Fruit fly (Drosophila melanogaster): ENCODE measurements around the gene CG8219.

Gene CG8219

dm6 chr3L:6220187-6220586 is 19.9 kb downstream of the CG8219 start, which contains the start of gene CG33946 (continued):
- TF ChIP-seq CG6683 (GFP tag; optimal IDR thresholded peaks at IDR 0.05) (no peak), insv (GFP tag; optimal IDR thresholded peaks at IDR 0.05) (no peak), CG11695 (GFP tag; IDR thresholded peaks at IDR 0.05) (0 out of 3 replicates have a peak, but pooled peaks have one; percentile 36), CG7357 (GFP tag; IDR thresholded peaks at IDR 0.05) (no peak), ftz-f1 (GFP tag; optimal IDR thresholded peaks at IDR 0.05) (no peak), scrt (GFP tag; optimal IDR thresholded peaks at IDR 0.05) (no peak), jing (GFP tag; optimal IDR thresholded peaks at IDR 0.05) (peak; percentile 1), Gug (GFP tag; IDR thresholded peaks at IDR 0.05) (peak; percentile 24; the same call in 1 of the 4 replicates), Adf1 (GFP tag; IDR thresholded peaks at IDR 0.05) (peak; percentile 16), Sox102F (GFP tag; optimal IDR thresholded peaks at IDR 0.05) (peak; percentile 20), CHES-1-like (GFP tag; optimal IDR thresholded peaks at IDR 0.05) (no peak), CG6175 (GFP tag; IDR thresholded peaks at IDR 0.05) (no peak), az2 (GFP tag; optimal IDR thresholded peaks at IDR 0.05) (peak; percentile 23), CG43689 (GFP tag; IDR thresholded peaks at IDR 0.05) (no peak), CG8765 (GFP tag; IDR thresholded peaks at IDR 0.05) (peak; percentile 46; the same call in 1 of the 2 replicates), dm (GFP tag; optimal IDR thresholded peaks at IDR 0.05) (no peak), CG14667 (GFP tag; IDR thresholded peaks at IDR 0.05) (0 out of 2 replicates have a peak, but pooled peaks have one; percentile 5), lilli (GFP tag; optimal IDR thresholded peaks at IDR 0.05) (peak; percentile 13), Antp (GFP tag; optimal IDR thresholded peaks at IDR 0.05) (peak; percentile 8), CG4424 (GFP tag; optimal IDR thresholded peaks at IDR 0.05) (peak; percentile 35), mam (GFP tag; optimal IDR thresholded peaks at IDR 0.05) (peak; percentile 5), ara (GFP tag; IDR thresholded peaks at IDR 0.05) (peak; percentile 42; the same call in 1 of the 2 replicates), Blimp-1 (GFP tag; optimal IDR thresholded peaks at IDR 0.05) (peak; percentile 12), Mad (GFP tag; optimal IDR thresholded peaks at IDR 0.05) (no peak), eve (GFP tag; optimal IDR thresholded peaks at IDR 0.05) (peak in 1 of 2 experiments; percentile 15), vnd (GFP tag; IDR thresholded peaks at IDR 0.05; ENCODE audit: partially characterized antibody) (0 out of 3 replicates have a peak, but pooled peaks have one; percentile 18), jigr1 (GFP tag; IDR thresholded peaks at IDR 0.05) (no peak), Stat92E (GFP tag; optimal IDR thresholded peaks at IDR 0.05) (no peak), Med (GFP tag) (peak; percentile 82), bsh (GFP tag; optimal IDR thresholded peaks at IDR 0.05) (peak in 1 of 2 experiments; percentile 47), CG15514 (GFP tag; optimal IDR thresholded peaks at IDR 0.05) (no peak), Xbp1 (GFP tag; optimal IDR thresholded peaks at IDR 0.05) (peak; percentile 12), bigmax (GFP tag; optimal IDR thresholded peaks at IDR 0.05) (no peak), grn (GFP tag; optimal IDR thresholded peaks at IDR 0.05) (no peak), H2.0 (GFP tag; IDR thresholded peaks at IDR 0.05) (peak; percentile 36; the same call in 1 of the 2 replicates), CG10959 (GFP tag; IDR thresholded peaks at IDR 0.05) (peak; percentile 58), tio (GFP tag; optimal IDR thresholded peaks at IDR 0.05) (no peak), CG12236 (GFP tag; optimal IDR thresholded peaks at IDR 0.05) (no peak), Myb (GFP tag; optimal IDR thresholded peaks at IDR 0.05) (no peak), Dref (GFP tag; IDR thresholded peaks at IDR 0.05) (no peak), Lpt (GFP tag; optimal IDR thresholded peaks at IDR 0.05) (no peak), twi (tag; optimal IDR thresholded peaks at IDR 0.05) (no peak), CG8478 (optimal IDR thresholded peaks at IDR 0.05) (no peak), ATbp (GFP tag; optimal IDR thresholded peaks at IDR 0.05) (no peak), ken (GFP tag; IDR thresholded peaks at IDR 0.05) (peak; percentile 45; the same call in 2 of the 3 replicates), hkb (optimal IDR thresholded peaks at IDR 0.05) (no peak), hkb (GFP tag; IDR thresholded peaks at IDR 0.05) (peak; percentile 24; the same call in 1 of the 2 replicates), chn (GFP tag; optimal IDR thresholded peaks at IDR 0.05) (peak; percentile 33), Hr78 (GFP tag; optimal IDR thresholded peaks at IDR 0.05) (no peak), CG9215 (GFP tag; IDR thresholded peaks at IDR 0.05) (peak; percentile 34; the same call in 1 of the 2 replicates), unpg (GFP tag; optimal IDR thresholded peaks at IDR 0.05) (no peak), CG31388 (GFP tag; optimal IDR thresholded peaks at IDR 0.05) (no peak)
